Fruit fly (Drosophila melanogaster): ENCODE results near the gene CG12480.
A peak's percentile ranks its signal among the peaks of the same experiment; 100 is the strongest.

Gene CG12480

dm6 chrX:14214505-14215449 is 45.4 kb downstream of the CG12480 start (continued):
- TF ChIP-seq CG15479 (GFP tag; optimal IDR thresholded peaks at IDR 0.05), result no peak
- TF ChIP-seq Ada2b (GFP tag; IDR thresholded peaks at IDR 0.05), result peak; percentile 55
- peak; percentile 17 for TF ChIP-seq CG17829 (tag; optimal IDR thresholded peaks at IDR 0.05)
- peak; percentile 11; the same call in 1 of the 3 replicates for TF ChIP-seq B-H1 (GFP tag; IDR thresholded peaks at IDR 0.05)
- TF ChIP-seq HLH4C (GFP tag; IDR thresholded peaks at IDR 0.05; ENCODE audit: partially characterized antibody), result no peak
- TF ChIP-seq maf-S (GFP tag; optimal IDR thresholded peaks at IDR 0.05), result no peak
- TF ChIP-seq Hand (GFP tag; optimal IDR thresholded peaks at IDR 0.05), result peak; percentile 47
- TF ChIP-seq inv (GFP tag; IDR thresholded peaks at IDR 0.05; ENCODE audit: partially characterized antibody), result no peak
- no peak for TF ChIP-seq zfh1 (GFP tag; IDR thresholded peaks at IDR 0.05)
- TF ChIP-seq pita (GFP tag; optimal IDR thresholded peaks at IDR 0.05), result no peak
- TF ChIP-seq pho (GFP tag; optimal IDR thresholded peaks at IDR 0.05), result no peak
- peak; percentile 77 for TF ChIP-seq Med (GFP tag)
- no peak for TF ChIP-seq p53 (GFP tag; optimal IDR thresholded peaks at IDR 0.05)
- TF ChIP-seq CG31365 (tag; optimal IDR thresholded peaks at IDR 0.05), result no peak
- no peak for TF ChIP-seq emc (GFP tag; optimal IDR thresholded peaks at IDR 0.05)
- TF ChIP-seq sima (GFP tag; optimal IDR thresholded peaks at IDR 0.05), result no peak
- TF ChIP-seq sob (GFP tag; IDR thresholded peaks at IDR 0.05), result 0 out of 2 replicates have a peak, but pooled peaks have one; percentile 18
- TF ChIP-seq lmd (GFP tag; IDR thresholded peaks at IDR 0.05), result peak; percentile 43; the same call in 1 of the 2 replicates
- TF ChIP-seq Usf (GFP tag; optimal IDR thresholded peaks at IDR 0.05), result no peak
- TF ChIP-seq Doc3 (GFP tag; IDR thresholded peaks at IDR 0.05; ENCODE audit: partially characterized antibody), result no peak
- no peak for TF ChIP-seq CG18476 (GFP tag; optimal IDR thresholded peaks at IDR 0.05)
- TF ChIP-seq CG16863 (GFP tag; optimal IDR thresholded peaks at IDR 0.05), result no peak
- TF ChIP-seq CG15696 (tag; optimal IDR thresholded peaks at IDR 0.05), result peak; percentile 6
- TF ChIP-seq fd3F (GFP tag; optimal IDR thresholded peaks at IDR 0.05), result peak; percentile 52
- 0 out of 2 replicates have a peak, but pooled peaks have one; percentile 17 for TF ChIP-seq ara (GFP tag; IDR thresholded peaks at IDR 0.05)
- 0 out of 2 replicates have a peak, but pooled peaks have one; percentile 24 for TF ChIP-seq esg (GFP tag; conservative IDR thresholded peaks at IDR 0.05)
- TF ChIP-seq br (optimal IDR thresholded peaks at IDR 0.05), result no peak
- TF ChIP-seq CG8388 (GFP tag; optimal IDR thresholded peaks at IDR 0.05), result peak; percentile 21
- TF ChIP-seq Rx (GFP tag; IDR thresholded peaks at IDR 0.05), result no peak
- TF ChIP-seq CG17361 (GFP tag; IDR thresholded peaks at IDR 0.05), result peak; percentile 33; the same call in 2 of the 3 replicates
- peak; percentile 46 for TF ChIP-seq CG13424 (tag; optimal IDR thresholded peaks at IDR 0.05)
- TF ChIP-seq al (GFP tag; IDR thresholded peaks at IDR 0.05), result peak; percentile 49
- peak; percentile 48 for TF ChIP-seq CG10209 (GFP tag; optimal IDR thresholded peaks at IDR 0.05)
- peak; percentile 72 for TF ChIP-seq CG2678 (tag; optimal IDR thresholded peaks at IDR 0.05)
- no peak for TF ChIP-seq jigr1 (GFP tag; IDR thresholded peaks at IDR 0.05)
- no peak for TF ChIP-seq unc-4 (GFP tag; IDR thresholded peaks at IDR 0.05; ENCODE audit: partially characterized antibody)
- TF ChIP-seq CG4424 (GFP tag; optimal IDR thresholded peaks at IDR 0.05), result peak; percentile 27
- no peak for TF ChIP-seq CG1792 (GFP tag; optimal IDR thresholded peaks at IDR 0.05)
- TF ChIP-seq CG11456 (GFP tag; IDR thresholded peaks at IDR 0.05), result no peak
- TF ChIP-seq ci (GFP tag; IDR thresholded peaks at IDR 0.05), result peak; percentile 28; the same call in 1 of the 3 replicates
- TF ChIP-seq CG8290 (GFP tag; optimal IDR thresholded peaks at IDR 0.05), result no peak
- no peak for TF ChIP-seq CG8290 (tag; optimal IDR thresholded peaks at IDR 0.05)
- no peak for TF ChIP-seq CG6272 (GFP tag; IDR thresholded peaks at IDR 0.05)
- TF ChIP-seq otp (GFP tag; IDR thresholded peaks at IDR 0.05), result no peak
- peak; percentile 44 for TF ChIP-seq D19B (GFP tag; optimal IDR thresholded peaks at IDR 0.05)
- peak; percentile 63 for TF ChIP-seq CG9932 (GFP tag; IDR thresholded peaks at IDR 0.05)
- peak; percentile 50 for TF ChIP-seq CG14014 (GFP tag; IDR thresholded peaks at IDR 0.05)
- peak; percentile 28 for TF ChIP-seq org-1 (GFP tag; optimal IDR thresholded peaks at IDR 0.05)
- TF ChIP-seq CG4730 (GFP tag; IDR thresholded peaks at IDR 0.05), result no peak
- no peak for TF ChIP-seq pfk (GFP tag; optimal IDR thresholded peaks at IDR 0.05)
